Fruit fly (Drosophila melanogaster) whole organism, embryonic: Measurements from ENCODE around the gene dpr20.

ENCODE experiments used
- Adf1 ChIP-seq: fragments of 200-800 bp; sonication (Bioruptor generic); IDR thresholded peaks from 2 replicates; pipeline ENCODE4 v1.3.6; 2022; ENCODE audit warnings: missing biosample characterization, missing genetic modification characterization
- BtbVII ChIP-seq: fragments of 200-800 bp; sonication (Bioruptor generic); optimal IDR thresholded peaks from 3 replicates; lab custom pipeline; 2017; ENCODE audit warnings: missing biosample characterization, mild to moderate bottlenecking, missing genetic modification characterization
- CG10147 ChIP-seq: fragments of 200-800 bp; sonication (Bioruptor generic); optimal IDR thresholded peaks from 2 replicates; lab custom pipeline; 2019; ENCODE audit warnings: missing biosample characterization, mild to moderate bottlenecking, missing genetic modification characterization, moderate library complexity
- CG11695 ChIP-seq: fragments of 200-800 bp; sonication (Bioruptor generic); IDR thresholded peaks from 3 replicates; pipeline ENCODE4 v1.3.6; 2022; ENCODE audit warnings: missing biosample characterization, missing genetic modification characterization
- CG13287 ChIP-seq: fragments of 200-800 bp; sonication (Bioruptor generic); IDR thresholded peaks from 2 replicates; pipeline ENCODE4 v1.3.6; 2022; ENCODE audit warnings: missing biosample characterization, missing genetic modification characterization; ENCODE audit not compliant: partially characterized antibody
- CG13296 ChIP-seq: fragments of 200-800 bp; sonication (Bioruptor generic); optimal IDR thresholded peaks from 3 replicates; lab custom pipeline; 2018; ENCODE audit warnings: missing biosample characterization, mild to moderate bottlenecking, missing genetic modification characterization
- CG1529 ChIP-seq: fragments of 200-800 bp; sonication (Bioruptor generic); optimal IDR thresholded peaks from 3 replicates; lab custom pipeline; 2018; ENCODE audit warnings: missing biosample characterization, missing genetic modification characterization
- CG1603 ChIP-seq: fragments of 200-800 bp; sonication (Bioruptor generic); optimal IDR thresholded peaks from 2 replicates; lab custom pipeline; 2019; ENCODE audit warnings: missing biosample characterization, mild to moderate bottlenecking, missing genetic modification characterization, moderate library complexity
- CG16779 ChIP-seq: fragments of 200-800 bp; sonication (Bioruptor generic); IDR thresholded peaks from 2 replicates; pipeline ENCODE4 v1.3.6; 2022; ENCODE audit warnings: missing biosample characterization, missing genetic modification characterization
- CG16863 ChIP-seq: fragments of 200-800 bp; sonication (Bioruptor generic); optimal IDR thresholded peaks from 3 replicates; lab custom pipeline; 2016; ENCODE audit warnings: missing biosample characterization, missing genetic modification characterization
- CG1792 ChIP-seq: fragments of 200-800 bp; sonication (Bioruptor generic); optimal IDR thresholded peaks from 2 replicates; lab custom pipeline; 2016; ENCODE audit warnings: missing biosample characterization, missing genetic modification characterization
- CG42726 ChIP-seq: fragments of 200-800 bp; sonication (Bioruptor generic); IDR thresholded peaks from 2 replicates; pipeline ENCODE4 v1.3.6; 2022; ENCODE audit warnings: missing biosample characterization, missing genetic modification characterization; ENCODE audit not compliant: partially characterized antibody
- CG7745 ChIP-seq: fragments of 200-800 bp; sonication (Bioruptor generic); optimal IDR thresholded peaks from 2 replicates; lab custom pipeline; 2018; ENCODE audit warnings: missing biosample characterization, mild to moderate bottlenecking, missing genetic modification characterization, moderate library complexity
- CG7839 ChIP-seq: fragments of 200-800 bp; sonication (Bioruptor generic); optimal IDR thresholded peaks from 3 replicates; lab custom pipeline; 2018; ENCODE audit warnings: missing biosample characterization, mild to moderate bottlenecking, missing genetic modification characterization, moderate library complexity
- CG8924 ChIP-seq: fragments of 200-800 bp; optimal IDR thresholded peaks from 3 replicates; lab custom pipeline; 2019; ENCODE audit warnings: missing biosample characterization, mild to moderate bottlenecking, missing genetic modification characterization, moderate library complexity
- CHES-1-like ChIP-seq: fragments of 200-800 bp; sonication (Bioruptor generic); optimal IDR thresholded peaks from 2 replicates; lab custom pipeline; 2016; ENCODE audit warnings: missing biosample characterization, missing genetic modification characterization
- Camta ChIP-seq: fragments of 200-800 bp; sonication (Bioruptor generic); optimal IDR thresholded peaks from 2 replicates; lab custom pipeline; 2016; ENCODE audit warnings: missing biosample characterization, missing genetic modification characterization
- CrebB ChIP-seq: fragments of 200-800 bp; sonication (Bioruptor generic); optimal IDR thresholded peaks from 3 replicates; lab custom pipeline; 2018; ENCODE audit warnings: missing biosample characterization, mild to moderate bottlenecking, missing genetic modification characterization
- Doc3 ChIP-seq: fragments of 200-800 bp; sonication (Bioruptor generic); IDR thresholded peaks from 3 replicates; pipeline ENCODE4 v1.3.6; 2022; ENCODE audit warnings: missing biosample characterization, missing genetic modification characterization; ENCODE audit not compliant: partially characterized antibody
- E2f2 ChIP-seq: fragments of 200-800 bp; sonication (Bioruptor generic); IDR thresholded peaks from 2 replicates; pipeline ENCODE4 v1.3.6; 2022; ENCODE audit warnings: missing biosample characterization, missing genetic modification characterization
- Eip74EF ChIP-seq, 2 experiments: fragments of 200-800 bp in 1 of 2; fragments of >200 bp in 1 of 2; sonication (Bioruptor generic) in 1 of 2; optimal IDR thresholded peaks; 2 replicates each; lab custom pipeline; 2017 to 2019; ENCODE audit warnings: missing biosample characterization in 2 of 2, missing genetic modification characterization in 2 of 2, mild to moderate bottlenecking in 1 of 2, moderate library complexity in 1 of 2
- Fer3 ChIP-seq: fragments of 200-800 bp; sonication (Bioruptor generic); optimal IDR thresholded peaks from 2 replicates; lab custom pipeline; 2018; ENCODE audit warnings: missing biosample characterization, mild to moderate bottlenecking, missing genetic modification characterization, moderate library complexity
- H15 ChIP-seq: fragments of 200-800 bp; sonication (Bioruptor generic); IDR thresholded peaks from 3 replicates; pipeline ENCODE4 v1.3.6; 2022; ENCODE audit warnings: missing biosample characterization, missing genetic modification characterization
- HHEX ChIP-seq: fragments of 200-800 bp; sonication (Bioruptor generic); optimal IDR thresholded peaks from 3 replicates; lab custom pipeline; 2017; ENCODE audit warnings: missing biosample characterization, mild to moderate bottlenecking, missing genetic modification characterization, missing genetic modification reagents
- Hr51 ChIP-seq, 2 experiments: fragments of 200-800 bp; sonication (Bioruptor generic); optimal IDR thresholded peaks; 2 replicates in 1 of 2; 3 replicates in 1 of 2; lab custom pipeline; 2016 to 2018; ENCODE audit warnings: missing biosample characterization in 2 of 2, missing genetic modification characterization in 2 of 2, mild to moderate bottlenecking in 1 of 2, moderate library complexity in 1 of 2
- NK7.1 ChIP-seq: fragments of 200-800 bp; sonication (Bioruptor generic); optimal IDR thresholded peaks from 3 replicates; lab custom pipeline; 2016; ENCODE audit warnings: missing biosample characterization, missing genetic modification characterization
- Nf-YA ChIP-seq: fragments of 200-800 bp; sonication (Bioruptor generic); IDR thresholded peaks from 2 replicates; pipeline ENCODE4 v1.3.6; 2022; ENCODE audit warnings: missing biosample characterization, missing genetic modification characterization
- Oaz ChIP-seq: fragments of 200-800 bp; sonication (Bioruptor generic); IDR thresholded peaks from 2 replicates; pipeline ENCODE4 v1.3.6; 2022; ENCODE audit warnings: missing biosample characterization, missing genetic modification characterization
- Oli ChIP-seq: fragments of 200-800 bp; sonication (Bioruptor generic); optimal IDR thresholded peaks from 2 replicates; lab custom pipeline; 2018; ENCODE audit warnings: missing biosample characterization, mild to moderate bottlenecking, missing genetic modification characterization, moderate library complexity
- Sin3A ChIP-seq: fragments of >200 bp; optimal IDR thresholded peaks from 2 replicates; lab custom pipeline; 2018
- Trl ChIP-seq, 3 experiments: fragments of >200 bp in 2 of 3; fragments of 200-800 bp in 1 of 3; sonication (Bioruptor generic) in 1 of 3; optimal IDR thresholded peaks; 2 replicates in 1 of 3; 3 replicates in 2 of 3; lab custom pipeline; 2016 to 2017; ENCODE audit warnings: missing biosample characterization in 1 of 3, missing genetic modification characterization in 1 of 3
- Xrp1 ChIP-seq: fragments of 200-800 bp; sonication (Bioruptor generic); IDR thresholded peaks from 2 replicates; pipeline ENCODE4 v1.3.6; 2022; ENCODE audit warnings: missing biosample characterization, missing genetic modification characterization
- amos ChIP-seq: fragments of 200-800 bp; sonication (Bioruptor generic); IDR thresholded peaks from 2 replicates; pipeline ENCODE4 v1.3.6; 2022; ENCODE audit warnings: missing biosample characterization, missing genetic modification characterization; ENCODE audit not compliant: partially characterized antibody
- az2 ChIP-seq: fragments of 200-800 bp; sonication (Bioruptor generic); optimal IDR thresholded peaks from 3 replicates; lab custom pipeline; 2016; ENCODE audit warnings: missing biosample characterization, missing genetic modification characterization
- bcd ChIP-seq: fragments of 200-800 bp; sonication (Bioruptor generic); optimal IDR thresholded peaks from 2 replicates; lab custom pipeline; 2017; ENCODE audit warnings: missing biosample characterization, mild to moderate bottlenecking, missing genetic modification characterization
- cato ChIP-seq: fragments of 200-800 bp; sonication (Bioruptor generic); optimal IDR thresholded peaks from 2 replicates; lab custom pipeline; 2016; ENCODE audit warnings: missing biosample characterization, missing genetic modification characterization, borderline replicate concordance
- caup ChIP-seq: fragments of 200-800 bp; sonication (Bioruptor generic); optimal IDR thresholded peaks from 3 replicates; lab custom pipeline; 2017; ENCODE audit warnings: missing biosample characterization, mild to moderate bottlenecking, missing genetic modification characterization, moderate library complexity; ENCODE audit not compliant: severe bottlenecking
- chm ChIP-seq: fragments of 200-800 bp; sonication (Bioruptor generic); IDR thresholded peaks from 2 replicates; pipeline ENCODE4 v1.3.6; 2022; ENCODE audit warnings: missing biosample characterization, missing genetic modification characterization
- ci ChIP-seq: fragments of 200-800 bp; sonication (Bioruptor generic); IDR thresholded peaks from 3 replicates; pipeline ENCODE4 v1.3.6; 2022; ENCODE audit warnings: missing biosample characterization, missing genetic modification characterization
- eyg ChIP-seq: fragments of 200-800 bp; sonication (Bioruptor generic); optimal IDR thresholded peaks from 3 replicates; lab custom pipeline; 2016; ENCODE audit warnings: missing biosample characterization, missing genetic modification characterization
- fd64A ChIP-seq: fragments of 200-800 bp; sonication (Bioruptor generic); optimal IDR thresholded peaks from 3 replicates; lab custom pipeline; 2018; ENCODE audit warnings: missing biosample characterization, mild to moderate bottlenecking, missing genetic modification characterization
- fu2 ChIP-seq: fragments of 200-800 bp; sonication (Bioruptor generic); optimal IDR thresholded peaks from 2 replicates; lab custom pipeline; 2016; ENCODE audit warnings: missing biosample characterization, missing genetic modification characterization
- gsb ChIP-seq: fragments of 200-800 bp; sonication (Bioruptor generic); IDR thresholded peaks from 2 replicates; pipeline ENCODE4 v1.3.6; 2022; ENCODE audit warnings: missing biosample characterization, missing genetic modification characterization
- gsb-n ChIP-seq: fragments of 200-800 bp; sonication (Bioruptor generic); optimal IDR thresholded peaks from 3 replicates; lab custom pipeline; 2018; ENCODE audit warnings: missing biosample characterization, mild to moderate bottlenecking, missing genetic modification characterization
- oc ChIP-seq: fragments of 200-800 bp; sonication (Bioruptor generic); optimal IDR thresholded peaks from 2 replicates; lab custom pipeline; 2018; ENCODE audit warnings: missing biosample characterization, mild to moderate bottlenecking, missing genetic modification characterization, moderate library complexity
- phol ChIP-seq: fragments of 200-800 bp; sonication (Bioruptor generic); optimal IDR thresholded peaks from 3 replicates; lab custom pipeline; 2018; ENCODE audit warnings: missing biosample characterization, mild to moderate bottlenecking, missing genetic modification characterization, moderate library complexity
- psq ChIP-seq: fragments of 200-800 bp; sonication (Bioruptor generic); optimal IDR thresholded peaks from 2 replicates; lab custom pipeline; 2017; ENCODE audit warnings: missing biosample characterization, missing genetic modification characterization
- tup ChIP-seq: fragments of 200-800 bp; sonication (Bioruptor generic); optimal IDR thresholded peaks from 2 replicates; lab custom pipeline; 2016; ENCODE audit warnings: missing biosample characterization, mild to moderate bottlenecking, missing genetic modification characterization, moderate library complexity
- wdn ChIP-seq: fragments of 200-800 bp; sonication (Bioruptor generic); IDR thresholded peaks from 2 replicates; pipeline ENCODE4 v1.3.6; 2022; ENCODE audit warnings: missing biosample characterization, missing genetic modification characterization

dpr20 gene

DNA sequence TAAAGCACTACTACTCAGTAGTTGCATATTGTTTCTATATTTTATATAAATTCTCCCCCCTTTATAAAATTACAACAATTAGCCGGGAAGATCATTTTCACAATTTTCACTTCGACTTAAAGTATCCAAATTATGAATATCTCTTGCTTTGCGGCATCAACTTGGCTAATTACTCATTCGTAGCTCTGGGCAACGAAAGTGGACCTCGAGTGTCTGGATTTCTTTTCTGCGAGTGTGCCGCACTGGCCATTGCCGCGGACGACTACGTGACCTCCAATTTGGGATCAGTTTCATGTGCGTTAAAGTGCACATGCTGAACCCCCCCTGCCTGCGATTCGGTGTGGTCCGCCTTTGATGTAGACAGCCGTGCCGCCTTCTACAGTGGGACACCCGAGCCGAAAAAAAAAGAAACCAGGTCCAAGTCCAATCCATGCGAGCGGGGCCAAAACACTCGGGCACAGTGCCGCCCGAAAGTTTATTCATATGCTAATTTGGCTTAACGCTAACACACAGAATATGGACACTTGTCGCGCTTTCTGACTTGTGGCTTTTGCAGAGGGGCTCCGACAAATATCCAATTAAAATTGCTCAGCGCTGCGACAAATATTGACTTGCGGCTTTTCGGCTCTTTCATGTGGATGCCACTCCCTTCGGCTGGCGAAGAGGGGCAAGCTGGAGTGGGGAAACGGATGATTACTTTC lies 38.5 kb downstream of the dpr20 start (continued):
- no peak for TF ChIP-seq Fer3
- no peak for TF ChIP-seq bcd (GFP tag; lab: Kevin White, UChicago)
- no peak for TF ChIP-seq CG10147
- TF ChIP-seq CG11695 (GFP tag; lab: Robert Waterston, UW): no peak
- TF ChIP-seq amos (GFP tag; lab: Robert Waterston, UW): no peak
- TF ChIP-seq eyg (GFP tag; lab: Kevin White, UChicago): no peak
- TF ChIP-seq Sin3A (lab: Kevin White, UChicago): no peak
- no peak for TF ChIP-seq NK7.1 (GFP tag; lab: Kevin White, UChicago)
- 0 out of 2 replicates have a peak, but pooled peaks have one; percentile 17 for TF ChIP-seq Xrp1
- no peak for TF ChIP-seq Oaz (GFP tag; lab: Robert Waterston, UW)
- peak; percentile 43 for TF ChIP-seq Oli (tag; lab: Kevin White, UChicago)
- TF ChIP-seq caup (GFP tag; lab: Kevin White, UChicago): no peak
- no peak for TF ChIP-seq wdn
- no peak for TF ChIP-seq cato
- no peak for TF ChIP-seq tup (GFP tag; lab: Kevin White, UChicago)
- TF ChIP-seq CG42726 (GFP tag; lab: Robert Waterston, UW): no peak
- TF ChIP-seq psq: no peak
- no peak for TF ChIP-seq HHEX
- TF ChIP-seq gsb (GFP tag; lab: Robert Waterston, UW): no peak
- TF ChIP-seq gsb-n (tag; lab: Kevin White, UChicago): no peak
- no peak for TF ChIP-seq fd64A
- no peak for TF ChIP-seq Trl (optimal IDR thresholded peaks at IDR 0.05; lab: Kevin White, UChicago)
- TF ChIP-seq Trl (GFP tag; optimal IDR thresholded peaks at IDR 0.05; lab: Kevin White, UChicago): no peak
- peak; percentile 43 for TF ChIP-seq phol (tag; lab: Kevin White, UChicago)
- TF ChIP-seq CG7745: no peak
- TF ChIP-seq Camta (GFP tag; lab: Kevin White, UChicago): peak; percentile 10
- TF ChIP-seq Adf1: no peak
- TF ChIP-seq Eip74EF (GFP tag; optimal IDR thresholded peaks at IDR 0.05; lab: Kevin White, UChicago): no peak
- TF ChIP-seq CHES-1-like: no peak
- no peak for TF ChIP-seq CG16779 (GFP tag; lab: Robert Waterston, UW)
- no peak for TF ChIP-seq CG1529 (GFP tag; lab: Kevin White, UChicago)
- TF ChIP-seq oc (tag; lab: Kevin White, UChicago): peak; percentile 29
- no peak for TF ChIP-seq chm (GFP tag; lab: Robert Waterston, UW)
- no peak for TF ChIP-seq CG13287 (GFP tag; lab: Robert Waterston, UW)
- no peak for TF ChIP-seq CG1792 (GFP tag; lab: Kevin White, UChicago)
- no peak for TF ChIP-seq CG16863 (GFP tag; lab: Kevin White, UChicago)
- no peak for TF ChIP-seq fu2 (GFP tag; lab: Kevin White, UChicago)
- peak; percentile 28 for TF ChIP-seq CG7839 (tag; lab: Kevin White, UChicago)
- TF ChIP-seq E2f2 (GFP tag; lab: Robert Waterston, UW): no peak
- no peak for TF ChIP-seq CrebB (tag; lab: Kevin White, UChicago)
- peak; percentile 3 for TF ChIP-seq CG8924
- TF ChIP-seq Doc3 (GFP tag; lab: Robert Waterston, UW): no peak
- TF ChIP-seq Nf-YA: peak; percentile 41; the same call in 1 of the 2 replicates
- TF ChIP-seq H15 (GFP tag; lab: Robert Waterston, UW): no peak
- peak; percentile 34 for TF ChIP-seq CG1603
- TF ChIP-seq Hr51 (GFP tag; optimal IDR thresholded peaks at IDR 0.05; lab: Kevin White, UChicago): peak in 1 of 2 experiments; percentile 56
- peak; percentile 50; the same call in 1 of the 3 replicates for TF ChIP-seq ci (GFP tag; lab: Robert Waterston, UW)
- no peak for TF ChIP-seq az2 (GFP tag; lab: Kevin White, UChicago)
- TF ChIP-seq CG13296 (GFP tag; lab: Kevin White, UChicago): no peak
- no peak for TF ChIP-seq BtbVII (GFP tag; lab: Kevin White, UChicago)
